Worm (Caenorhabditis elegans) whole organism, mixed stage, embryonic: ENCODE results near the gene fut-4.

Experiments
- ces-1 ChIP-seq: fragments of 150-350 bp; optimal IDR thresholded peaks from 2 replicates; lab custom pipeline; 2014; ENCODE audit warnings: missing biosample characterization, missing genetic modification reagents, missing genetic modification characterization
- elt-1 ChIP-seq: sonication (generic microtip); optimal IDR thresholded peaks from 2 replicates; lab custom pipeline; 2017; ENCODE audit warnings: missing genetic modification characterization, mild to moderate bottlenecking, missing compliant biosample characterization, antibody characterized with exemption, moderate library complexity, borderline replicate concordance; ENCODE audit not compliant: insufficient read depth
- flh-1 ChIP-seq: fragments of 200-800 bp; sonication (Bioruptor generic); optimal IDR thresholded peaks from 2 replicates; lab custom pipeline; 2018; ENCODE audit warnings: mild to moderate bottlenecking, missing genetic modification characterization, moderate library complexity, missing compliant biosample characterization
- lin-13 ChIP-seq: fragments of 150-350 bp; optimal IDR thresholded peaks from 2 replicates; lab custom pipeline; 2014; ENCODE audit warnings: missing biosample characterization, missing genetic modification characterization
- mep-1 ChIP-seq: fragments of 150-350 bp; optimal IDR thresholded peaks from 2 replicates; lab custom pipeline; 2017; ENCODE audit warnings: missing biosample characterization, missing genetic modification reagents, missing genetic modification characterization, inconsistent platforms
- mls-2 ChIP-seq: sonication (generic microtip); optimal IDR thresholded peaks from 2 replicates; lab custom pipeline; 2016; ENCODE audit warnings: mild to moderate bottlenecking, missing genetic modification characterization, moderate library complexity, missing compliant biosample characterization
- unc-39 ChIP-seq: fragments of 150-350 bp; optimal IDR thresholded peaks from 2 replicates; lab custom pipeline; 2014; ENCODE audit warnings: missing biosample characterization, missing genetic modification characterization
- unc-62 ChIP-seq: fragments of 150-350 bp; optimal IDR thresholded peaks from 2 replicates; lab custom pipeline; 2014; ENCODE audit warnings: missing biosample characterization, missing genetic modification reagents, missing genetic modification characterization
- ztf-11 ChIP-seq: fragments of 150-350 bp; optimal IDR thresholded peaks from 2 replicates; lab custom pipeline; 2014; ENCODE audit warnings: missing biosample characterization, missing genetic modification characterization

- TF ChIP-seq unc-39 (tag; lab: Kevin White, UChicago): no peak
- TF ChIP-seq ztf-11 (tag; lab: Kevin White, UChicago): no peak
- TF ChIP-seq elt-1 (tag; lab: Kevin White, UChicago): no peak
- no peak for TF ChIP-seq ces-1
- no peak for TF ChIP-seq unc-62
- no peak for TF ChIP-seq flh-1 (GFP tag; lab: Kevin White, UChicago)
- TF ChIP-seq lin-13: no peak
- no peak for TF ChIP-seq mls-2
- no peak for TF ChIP-seq mep-1 (tag; lab: Kevin White, UChicago)
Observed at ce11 chrII:2864229-2864628, 41.9 kb upstream of the fut-4 start, which contains the start of gene Y110A2AL.5.
